Fruit fly (Drosophila melanogaster) whole organism, embryonic: ENCODE measurements around the gene CG9289.

Source experiments
- Awh ChIP-seq: fragments of 200-800 bp; sonication (Bioruptor generic); IDR thresholded peaks from 2 replicates; pipeline ENCODE4, ENCODE4 v1.3.6; 2022; ENCODE audit warnings: missing biosample characterization, missing genetic modification characterization
- Bteb2 ChIP-seq: fragments of 200-800 bp; sonication (Bioruptor generic); optimal IDR thresholded peaks from 2 replicates; lab custom pipeline; 2016; ENCODE audit warnings: missing biosample characterization, missing genetic modification characterization
- CG10431 ChIP-seq: fragments of 200-800 bp; sonication (Bioruptor generic); optimal IDR thresholded peaks from 3 replicates; lab custom pipeline; 2018; ENCODE audit warnings: missing biosample characterization, mild to moderate bottlenecking, missing genetic modification characterization
- CG11398 ChIP-seq: fragments of 200-800 bp; sonication (Bioruptor generic); optimal IDR thresholded peaks from 2 replicates; lab custom pipeline; 2016; ENCODE audit warnings: missing biosample characterization, missing genetic modification characterization
- CG11695 ChIP-seq: fragments of 200-800 bp; sonication (Bioruptor generic); IDR thresholded peaks from 3 replicates; pipeline ENCODE4 v1.3.6; 2022; ENCODE audit warnings: missing biosample characterization, missing genetic modification characterization
- CG12391 ChIP-seq: fragments of 200-800 bp; sonication (Bioruptor generic); optimal IDR thresholded peaks from 3 replicates; lab custom pipeline; 2018; ENCODE audit warnings: missing biosample characterization, mild to moderate bottlenecking, missing genetic modification characterization, moderate library complexity
- CG12659 ChIP-seq: fragments of 200-800 bp; sonication (Bioruptor generic); optimal IDR thresholded peaks from 3 replicates; lab custom pipeline; 2017; ENCODE audit warnings: mild to moderate bottlenecking, missing biosample characterization, missing genetic modification reagents, missing genetic modification characterization
- CG12744 ChIP-seq: fragments of 200-800 bp; sonication (Bioruptor generic); optimal IDR thresholded peaks from 2 replicates; lab custom pipeline; 2016; ENCODE audit warnings: missing biosample characterization, missing genetic modification characterization
- CG15601 ChIP-seq: fragments of 200-800 bp; sonication (Bioruptor generic); optimal IDR thresholded peaks from 3 replicates; lab custom pipeline; 2019; ENCODE audit warnings: missing biosample characterization, mild to moderate bottlenecking, missing genetic modification characterization, moderate library complexity
- CG17186 ChIP-seq: fragments of 200-800 bp; sonication (Bioruptor generic); optimal IDR thresholded peaks from 3 replicates; lab custom pipeline; 2017; ENCODE audit warnings: missing biosample characterization, missing genetic modification reagents, missing genetic modification characterization
- CG17328 ChIP-seq: fragments of 200-800 bp; sonication (Bioruptor generic); IDR thresholded peaks from 2 replicates; pipeline ENCODE4 v1.3.6; 2022; ENCODE audit warnings: missing biosample characterization, missing genetic modification characterization
- CG17359 ChIP-seq: fragments of 200-800 bp; sonication (Bioruptor generic); optimal IDR thresholded peaks from 3 replicates; lab custom pipeline; 2018; ENCODE audit warnings: missing biosample characterization, mild to moderate bottlenecking, missing genetic modification characterization, moderate library complexity
- CG17385 ChIP-seq: fragments of 200-800 bp; sonication (Bioruptor generic); optimal IDR thresholded peaks from 3 replicates; lab custom pipeline; 2018; ENCODE audit warnings: missing biosample characterization, mild to moderate bottlenecking, missing genetic modification characterization
- CG17612 ChIP-seq: fragments of 200-800 bp; sonication (Bioruptor generic); IDR thresholded peaks from 2 replicates; pipeline ENCODE4 v1.3.6; 2022; ENCODE audit warnings: missing biosample characterization, missing genetic modification characterization
- CG18011 ChIP-seq: fragments of 200-800 bp; sonication (Bioruptor generic); optimal IDR thresholded peaks from 2 replicates; lab custom pipeline; 2017; ENCODE audit warnings: missing biosample characterization, missing genetic modification characterization, mild to moderate bottlenecking, moderate library complexity, missing genotype
- CG2116 ChIP-seq: fragments of 200-800 bp; sonication (Bioruptor generic); optimal IDR thresholded peaks from 3 replicates; lab custom pipeline; 2018; ENCODE audit warnings: missing biosample characterization, mild to moderate bottlenecking, missing genetic modification characterization
- CG3995 ChIP-seq: fragments of 200-800 bp; sonication (Bioruptor generic); optimal IDR thresholded peaks from 3 replicates; lab custom pipeline; 2016; ENCODE audit warnings: missing biosample characterization, missing genetic modification characterization
- CG4328 ChIP-seq: fragments of 200-800 bp; sonication (Bioruptor generic); optimal IDR thresholded peaks from 3 replicates; lab custom pipeline; 2017; ENCODE audit warnings: missing biosample characterization, missing genetic modification reagents, missing genetic modification characterization
- CG43689 ChIP-seq: fragments of 200-800 bp; sonication (Bioruptor generic); IDR thresholded peaks from 2 replicates; pipeline ENCODE4 v1.3.6; 2022; ENCODE audit warnings: missing biosample characterization, missing genetic modification characterization
- CG4404 ChIP-seq: fragments of 200-800 bp; sonication (Bioruptor generic); IDR thresholded peaks from 2 replicates; pipeline ENCODE4 v1.3.6; 2022; ENCODE audit warnings: missing biosample characterization, missing genetic modification characterization
- CG4424 ChIP-seq: fragments of 200-800 bp; sonication (Bioruptor generic); optimal IDR thresholded peaks from 3 replicates; lab custom pipeline; 2016; ENCODE audit warnings: missing biosample characterization, missing genetic modification characterization
- CG7963 ChIP-seq: fragments of 200-800 bp; sonication (Bioruptor generic); IDR thresholded peaks from 3 replicates; pipeline ENCODE4 v1.3.6; 2022; ENCODE audit warnings: missing biosample characterization, missing genetic modification characterization; ENCODE audit not compliant: partially characterized antibody
- CG8359 ChIP-seq: fragments of 200-800 bp; sonication (Bioruptor generic); optimal IDR thresholded peaks from 2 replicates; lab custom pipeline; 2017; ENCODE audit warnings: missing biosample characterization, mild to moderate bottlenecking, missing genetic modification characterization, borderline replicate concordance
- Doc2 ChIP-seq: fragments of 200-800 bp; sonication (Bioruptor generic); IDR thresholded peaks from 2 replicates; pipeline ENCODE4 v1.3.6; 2022; ENCODE audit warnings: missing biosample characterization, missing genetic modification characterization
- ERR ChIP-seq: fragments of 200-800 bp; sonication (Bioruptor generic); optimal IDR thresholded peaks from 2 replicates; lab custom pipeline; 2016; ENCODE audit warnings: missing biosample characterization, missing genetic modification characterization
- Ets97D ChIP-seq: fragments of 200-800 bp; sonication (Bioruptor generic); optimal IDR thresholded peaks from 3 replicates; lab custom pipeline; 2016; ENCODE audit warnings: missing biosample characterization, missing genetic modification characterization
- H15 ChIP-seq: fragments of 200-800 bp; sonication (Bioruptor generic); IDR thresholded peaks from 3 replicates; pipeline ENCODE4 v1.3.6; 2022; ENCODE audit warnings: missing biosample characterization, missing genetic modification characterization
- Hmr ChIP-seq: fragments of 200-800 bp; sonication (Bioruptor generic); optimal IDR thresholded peaks from 3 replicates; lab custom pipeline; 2017; ENCODE audit warnings: mild to moderate bottlenecking, missing biosample characterization, missing genetic modification reagents, missing genetic modification characterization
- Hr78 ChIP-seq, 2 experiments: fragments of 200-800 bp in 1 of 2; fragments of >200 bp in 1 of 2; sonication (Bioruptor generic) in 1 of 2; optimal IDR thresholded peaks; 2 replicates each; lab custom pipeline; 2017 to 2019; ENCODE audit warnings: missing biosample characterization in 2 of 2, missing genetic modification characterization in 2 of 2, mild to moderate bottlenecking in 1 of 2, moderate library complexity in 1 of 2
- Jarid2 ChIP-seq: fragments of 200-800 bp; sonication (Bioruptor generic); optimal IDR thresholded peaks from 3 replicates; lab custom pipeline; 2017; ENCODE audit warnings: mild to moderate bottlenecking, missing biosample characterization, missing genetic modification reagents, missing genetic modification characterization
- Lhr ChIP-seq: fragments of 200-800 bp; sonication (Bioruptor generic); optimal IDR thresholded peaks from 3 replicates; lab custom pipeline; 2017; ENCODE audit warnings: mild to moderate bottlenecking, missing biosample characterization, missing genetic modification reagents, missing genetic modification characterization
- Mad ChIP-seq: fragments of 200-800 bp; sonication (Bioruptor generic); optimal IDR thresholded peaks from 2 replicates; lab custom pipeline; 2016; ENCODE audit warnings: missing biosample characterization, missing genetic modification characterization
- Poxn ChIP-seq: fragments of 200-800 bp; sonication (Bioruptor generic); IDR thresholded peaks from 2 replicates; pipeline ENCODE4 v1.3.6; 2022; ENCODE audit warnings: missing biosample characterization, missing genetic modification characterization
- Rfx ChIP-seq: fragments of 200-800 bp; sonication (Bioruptor generic); IDR thresholded peaks from 2 replicates; pipeline ENCODE4 v1.3.6; 2022; ENCODE audit warnings: missing biosample characterization, missing genetic modification characterization
- Scr ChIP-seq: fragments of 200-800 bp; sonication (Bioruptor generic); IDR thresholded peaks from 2 replicates; pipeline ENCODE4 v1.3.6; 2022; ENCODE audit warnings: missing biosample characterization, missing genetic modification characterization; ENCODE audit not compliant: partially characterized antibody
- Sox100B ChIP-seq: fragments of 200-800 bp; sonication (Bioruptor generic); optimal IDR thresholded peaks from 3 replicates; lab custom pipeline; 2018; ENCODE audit warnings: missing biosample characterization, mild to moderate bottlenecking, missing genetic modification characterization
- Sry-δ ChIP-seq: fragments of 200-800 bp; sonication (Bioruptor generic); optimal IDR thresholded peaks from 2 replicates; lab custom pipeline; 2016; ENCODE audit warnings: missing biosample characterization, missing genetic modification characterization
- ara ChIP-seq: fragments of 200-800 bp; sonication (Bioruptor generic); IDR thresholded peaks from 2 replicates; pipeline ENCODE4 v1.3.6; 2022; ENCODE audit warnings: missing biosample characterization, missing genetic modification characterization
- ato ChIP-seq: fragments of 200-800 bp; sonication (Bioruptor generic); IDR thresholded peaks from 2 replicates; pipeline ENCODE4 v1.3.6; 2022; ENCODE audit warnings: missing biosample characterization, missing genetic modification characterization; ENCODE audit not compliant: partially characterized antibody
- bowl ChIP-seq: fragments of 200-800 bp; sonication (Bioruptor generic); IDR thresholded peaks from 2 replicates; pipeline ENCODE4 v1.3.6; 2022; ENCODE audit warnings: missing biosample characterization, missing genetic modification characterization
- disco-r ChIP-seq: fragments of 200-800 bp; sonication (Bioruptor generic); optimal IDR thresholded peaks from 2 replicates; lab custom pipeline; 2016; ENCODE audit warnings: missing biosample characterization, missing genetic modification characterization
- dmrt99B ChIP-seq: fragments of 200-800 bp; sonication (Bioruptor generic); optimal IDR thresholded peaks from 2 replicates; lab custom pipeline; 2018; ENCODE audit warnings: missing biosample characterization, mild to moderate bottlenecking, missing genetic modification characterization, moderate library complexity
- hbn ChIP-seq: fragments of 200-800 bp; sonication (Bioruptor generic); IDR thresholded peaks from 2 replicates; pipeline ENCODE4 v1.3.6; 2022; ENCODE audit warnings: missing biosample characterization, missing genetic modification characterization; ENCODE audit not compliant: partially characterized antibody
- ind ChIP-seq: fragments of 200-800 bp; sonication (Bioruptor generic); optimal IDR thresholded peaks from 3 replicates; lab custom pipeline; 2016; ENCODE audit warnings: missing biosample characterization, missing genetic modification characterization
- kah ChIP-seq: fragments of 200-800 bp; sonication (Bioruptor generic); optimal IDR thresholded peaks from 2 replicates; lab custom pipeline; 2018; ENCODE audit warnings: missing biosample characterization, mild to moderate bottlenecking, missing genetic modification characterization
- p53 ChIP-seq: fragments of 200-800 bp; sonication (Bioruptor generic); optimal IDR thresholded peaks from 2 replicates; lab custom pipeline; 2016; ENCODE audit warnings: missing biosample characterization, missing genetic modification characterization
- pho ChIP-seq: fragments of 200-800 bp; sonication (Bioruptor generic); optimal IDR thresholded peaks from 2 replicates; lab custom pipeline; 2016; ENCODE audit warnings: missing biosample characterization, missing genetic modification characterization
- sna ChIP-seq: fragments of 200-800 bp; sonication (Bioruptor generic); IDR thresholded peaks from 2 replicates; pipeline ENCODE4 v1.3.6; 2022; ENCODE audit warnings: missing biosample characterization, missing genetic modification characterization; ENCODE audit not compliant: partially characterized antibody

CG9289 gene

DNA sequence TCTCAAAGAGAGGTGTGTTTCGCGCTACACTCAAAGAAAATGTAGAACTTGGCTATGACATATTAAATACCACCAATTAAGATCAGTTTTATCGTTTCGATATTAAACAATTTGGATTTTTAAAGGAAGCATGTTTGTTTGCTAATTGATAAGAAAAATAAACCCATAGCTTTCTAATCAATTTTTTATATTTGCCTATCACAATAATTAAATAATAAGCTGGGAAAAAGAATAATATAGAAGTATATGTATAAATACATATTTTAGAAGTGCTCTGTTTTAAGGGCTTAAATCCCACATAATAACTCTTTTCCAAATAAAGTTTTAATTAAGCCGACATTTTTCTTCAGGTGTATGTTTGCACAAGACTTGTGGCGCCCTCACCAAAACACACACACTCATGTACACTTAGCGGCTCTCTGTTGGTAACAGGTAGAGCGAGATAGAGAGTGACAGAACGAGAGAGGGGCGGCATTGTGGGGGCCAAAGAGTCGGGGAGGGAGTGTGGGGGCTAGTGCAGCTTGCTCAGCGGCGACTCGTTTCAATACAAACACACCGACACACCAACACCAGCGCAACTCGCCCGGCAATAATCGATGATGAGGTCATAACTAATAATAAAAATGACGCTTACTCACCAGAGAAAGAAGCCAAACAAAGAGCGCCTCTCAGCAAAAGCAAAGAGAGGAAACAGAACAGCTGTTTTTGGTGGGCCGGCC is 33.6 kb upstream of the CG9289 start (continued):
- TF ChIP-seq ERR (GFP tag; lab: Kevin White, UChicago) (no peak), Jarid2 (GFP tag; lab: Kevin White, UChicago) (peak; percentile 63), CG4404 (GFP tag; lab: Robert Waterston, UW) (peak; percentile 44; the same call in 1 of the 2 replicates), Sox100B (GFP tag; lab: Kevin White, UChicago) (peak; percentile 94), CG11398 (no peak), Scr (GFP tag; lab: Robert Waterston, UW) (peak; percentile 33; the same call in 1 of the 2 replicates), pho (GFP tag; lab: Kevin White, UChicago) (peak; percentile 73), CG17186 (GFP tag; lab: Kevin White, UChicago) (no peak), disco-r (peak; percentile 70), CG10431 (GFP tag; lab: Kevin White, UChicago) (peak; percentile 63), Lhr (GFP tag; lab: Kevin White, UChicago) (peak; percentile 68), kah (GFP tag; lab: Kevin White, UChicago) (peak; percentile 50), Poxn (GFP tag; lab: Robert Waterston, UW) (no peak), Hmr (GFP tag; lab: Kevin White, UChicago) (peak; percentile 95), CG43689 (GFP tag; lab: Robert Waterston, UW) (peak; percentile 38; the same call in 1 of the 2 replicates), Hr78 (GFP tag; optimal IDR thresholded peaks at IDR 0.05; lab: Kevin White, UChicago) (peak in 1 of 2 experiments; percentile 57), CG17385 (GFP tag; lab: Kevin White, UChicago) (peak; percentile 89), Rfx (GFP tag; lab: Robert Waterston, UW) (peak; percentile 85; the same call in 1 of the 2 replicates), Awh (GFP tag; lab: Robert Waterston, UW) (peak; percentile 47), hbn (GFP tag; lab: Robert Waterston, UW) (peak; percentile 20; the same call in 1 of the 2 replicates), CG17328 (GFP tag; lab: Robert Waterston, UW) (peak; percentile 83), CG12744 (peak; percentile 55), p53 (GFP tag; lab: Kevin White, UChicago) (no peak), CG2116 (GFP tag; lab: Kevin White, UChicago) (peak; percentile 76), CG12659 (GFP tag; lab: Kevin White, UChicago) (peak; percentile 95), sna (GFP tag; lab: Robert Waterston, UW) (peak; percentile 41; the same call in 1 of the 2 replicates), Sry-δ (GFP tag; lab: Kevin White, UChicago) (no peak), Doc2 (GFP tag; lab: Robert Waterston, UW) (no peak), CG4328 (peak; percentile 80), dmrt99B (tag; lab: Kevin White, UChicago) (peak; percentile 95), CG4424 (GFP tag; lab: Kevin White, UChicago) (peak; percentile 91), ind (peak; percentile 87), bowl (GFP tag; lab: Robert Waterston, UW) (no peak), CG17612 (GFP tag; lab: Robert Waterston, UW) (no peak), ato (GFP tag; lab: Robert Waterston, UW) (no peak), CG18011 (GFP tag; lab: Kevin White, UChicago) (peak; percentile 76), Bteb2 (GFP tag; lab: Kevin White, UChicago) (peak; percentile 65), CG17359 (tag; lab: Kevin White, UChicago) (peak; percentile 87), CG7963 (GFP tag; lab: Robert Waterston, UW) (0 out of 3 replicates have a peak, but pooled peaks have one; percentile 10), CG11695 (GFP tag; lab: Robert Waterston, UW) (peak; percentile 82), CG3995 (GFP tag; lab: Kevin White, UChicago) (peak; percentile 45), CG12391 (peak; percentile 94), ara (GFP tag; lab: Robert Waterston, UW) (peak; percentile 40), CG8359 (GFP tag; lab: Kevin White, UChicago) (peak; percentile 54), Ets97D (no peak), CG15601 (peak; percentile 82), Mad (GFP tag; lab: Kevin White, UChicago) (peak; percentile 79), H15 (peak; percentile 73; the same call in 2 of the 3 replicates)
